Worm (Caenorhabditis elegans) whole organism, early embryonic: ENCODE measurements around the gene sma-10.

Experiments used
- B0310.2 ChIP-seq: sonication (generic microtip); optimal IDR thresholded peaks from 2 replicates; lab custom pipeline; 2016; ENCODE audit warnings: mild to moderate bottlenecking, missing genetic modification characterization, missing compliant biosample characterization
- F13C5.2 ChIP-seq: sonication (generic microtip); optimal IDR thresholded peaks from 2 replicates; lab custom pipeline; 2017; ENCODE audit warnings: mild to moderate bottlenecking, missing genetic modification characterization, inconsistent platforms, missing compliant biosample characterization
- aly-1 ChIP-seq: sonication (generic microtip); optimal IDR thresholded peaks from 2 replicates; lab custom pipeline; 2016; ENCODE audit warnings: missing genetic modification characterization, missing compliant biosample characterization
- ama-1 ChIP-seq: fragments of 150-350 bp; optimal IDR thresholded peaks from 2 replicates; lab custom pipeline; 2014
- ceh-13 ChIP-seq: fragments of 200-800 bp; sonication (Bioruptor generic); optimal IDR thresholded peaks from 2 replicates; lab custom pipeline; 2018; ENCODE audit warnings: mild to moderate bottlenecking, missing genetic modification characterization, missing compliant biosample characterization
- ceh-36 ChIP-seq: sonication (generic microtip); optimal IDR thresholded peaks from 2 replicates; lab custom pipeline; 2016; ENCODE audit warnings: missing genetic modification characterization, inconsistent platforms, missing compliant biosample characterization
- ets-7 ChIP-seq: sonication (generic microtip); optimal IDR thresholded peaks from 2 replicates; lab custom pipeline; 2016; ENCODE audit warnings: missing genotype, missing genetic modification characterization, missing compliant biosample characterization
- flt-1 ChIP-seq: fragments of 200-800 bp; sonication (Bioruptor generic); IDR thresholded peaks from 2 replicates; pipeline ENCODE4 v1.3.6; 2022; ENCODE audit warnings: missing genetic modification characterization, missing compliant biosample characterization
- hmbx-1 ChIP-seq: sonication (generic microtip); optimal IDR thresholded peaks from 2 replicates; lab custom pipeline; 2016; ENCODE audit warnings: mild to moderate bottlenecking, missing genetic modification characterization, missing compliant biosample characterization
- hmg-4 ChIP-seq: fragments of 200-800 bp; sonication (Bioruptor generic); optimal IDR thresholded peaks from 2 replicates; lab custom pipeline; 2018; ENCODE audit warnings: mild to moderate bottlenecking, missing genetic modification characterization, missing compliant biosample characterization
- hnd-1 ChIP-seq: sonication (generic microtip); optimal IDR thresholded peaks from 2 replicates; lab custom pipeline; 2016; ENCODE audit warnings: missing genetic modification characterization, missing compliant biosample characterization
- pes-1 ChIP-seq: fragments of 200-800 bp; sonication (Bioruptor generic); IDR thresholded peaks from 2 replicates; pipeline ENCODE4 v1.3.6; 2022; ENCODE audit warnings: missing genetic modification reagents, missing genetic modification characterization, missing compliant biosample characterization
- scrt-1 ChIP-seq: fragments of 200-800 bp; sonication (Bioruptor generic); IDR thresholded peaks from 2 replicates; pipeline ENCODE4 v1.3.6; 2022; ENCODE audit warnings: missing genetic modification characterization, missing compliant biosample characterization
- sea-1 ChIP-seq: fragments of 200-800 bp; sonication (Bioruptor generic); conservative IDR thresholded peaks from 2 replicates; pipeline ENCODE4 v1.3.6; 2022; ENCODE audit warnings: missing genetic modification characterization, missing compliant biosample characterization
- tbx-11 ChIP-seq: fragments of 200-800 bp; sonication (Bioruptor generic); IDR thresholded peaks from 2 replicates; pipeline ENCODE4 v1.3.6; 2022; ENCODE audit warnings: missing genetic modification characterization, missing compliant biosample characterization
- tbx-37 ChIP-seq: fragments of 200-800 bp; sonication (Bioruptor generic); conservative IDR thresholded peaks from 2 replicates; pipeline ENCODE4 v1.3.6; 2022; ENCODE audit warnings: missing genetic modification reagents, missing genetic modification characterization, missing compliant biosample characterization
- tra-4 ChIP-seq: sonication (generic microtip); optimal IDR thresholded peaks from 2 replicates; lab custom pipeline; 2017; ENCODE audit warnings: missing genetic modification characterization, missing compliant biosample characterization

sma-10 gene

ce11 chrIV:295734-296201, 21.5 kb downstream of the sma-10 start:
- no peak for TF ChIP-seq hmg-4
- no peak for TF ChIP-seq B0310.2
- no peak for TF ChIP-seq ama-1 (lab: Kevin White, UChicago)
- no peak for TF ChIP-seq tbx-37
- no peak for TF ChIP-seq flt-1 (GFP tag; lab: Robert Waterston, UW)
- no peak for TF ChIP-seq ceh-13 (GFP tag; lab: Kevin White, UChicago)
- TF ChIP-seq F13C5.2 (tag; lab: Kevin White, UChicago) = no peak
- TF ChIP-seq scrt-1 (GFP tag; lab: Robert Waterston, UW) = no peak
- no peak for TF ChIP-seq tra-4 (tag; lab: Kevin White, UChicago)
- no peak for TF ChIP-seq hnd-1 (tag; lab: Kevin White, UChicago)
- no peak for TF ChIP-seq ets-7 (tag; lab: Kevin White, UChicago)
- TF ChIP-seq sea-1 = no peak
- no peak for TF ChIP-seq pes-1 (GFP tag; lab: Robert Waterston, UW)
- TF ChIP-seq ceh-36 (tag; lab: Kevin White, UChicago) = no peak
- no peak for TF ChIP-seq hmbx-1 (tag; lab: Kevin White, UChicago)
- no peak for TF ChIP-seq aly-1
- TF ChIP-seq tbx-11 = no peak

- TF ChIP-seq ceh-36 (tag; lab: Kevin White, UChicago) (no peak), sea-1 (no peak)
These were observed 22.6 kb downstream of the sma-10 start for ce11 chrIV:296849-297248.

ce11 chrIV:298204-298603, 24.0 kb downstream of the sma-10 start, which contains the start of gene pnp-1:
Gene pnp-1, minus strand, starts transcription at chrIV:298304.
- TF ChIP-seq scrt-1 (GFP tag; lab: Robert Waterston, UW) (no peak), ceh-36 (tag; lab: Kevin White, UChicago) (no peak), flt-1 (GFP tag; lab: Robert Waterston, UW) (no peak), aly-1 (no peak), hnd-1 (tag; lab: Kevin White, UChicago) (no peak), ceh-13 (GFP tag; lab: Kevin White, UChicago) (no peak)

ce11 chrIV:299190-299589, 25.0 kb downstream of the sma-10 start:
- TF ChIP-seq pes-1 (GFP tag; lab: Robert Waterston, UW) (no peak), tbx-37 (no peak), scrt-1 (GFP tag; lab: Robert Waterston, UW) (no peak), sea-1 (no peak), ceh-36 (tag; lab: Kevin White, UChicago) (no peak), hmg-4 (no peak)

- TF ChIP-seq scrt-1 (GFP tag; lab: Robert Waterston, UW) (no peak), B0310.2 (no peak), tbx-11 (no peak), tra-4 (tag; lab: Kevin White, UChicago) (no peak), pes-1 (GFP tag; lab: Robert Waterston, UW) (no peak), F13C5.2 (tag; lab: Kevin White, UChicago) (no peak), sea-1 (no peak), ceh-36 (tag; lab: Kevin White, UChicago) (no peak), ceh-13 (GFP tag; lab: Kevin White, UChicago) (no peak), tbx-37 (no peak)
These were observed 26.1 kb downstream of the sma-10 start for ce11 chrIV:300307-300706.

ce11 chrIV:302743-303142, 28.5 kb downstream of the sma-10 start:
- no peak for TF ChIP-seq hnd-1 (tag; lab: Kevin White, UChicago)
- no peak for TF ChIP-seq tra-4 (tag; lab: Kevin White, UChicago)
- no peak for TF ChIP-seq F13C5.2 (tag; lab: Kevin White, UChicago)
- no peak for TF ChIP-seq hmbx-1 (tag; lab: Kevin White, UChicago)
- no peak for TF ChIP-seq ama-1 (lab: Kevin White, UChicago)
- TF ChIP-seq tbx-37 = no peak
- no peak for TF ChIP-seq ets-7 (tag; lab: Kevin White, UChicago)
- no peak for TF ChIP-seq sea-1
- TF ChIP-seq pes-1 (GFP tag; lab: Robert Waterston, UW) = no peak
- TF ChIP-seq B0310.2 = no peak
- no peak for TF ChIP-seq ceh-36 (tag; lab: Kevin White, UChicago)
- TF ChIP-seq scrt-1 (GFP tag; lab: Robert Waterston, UW) = no peak
- TF ChIP-seq tbx-11 = no peak
- TF ChIP-seq hmg-4 = no peak
- TF ChIP-seq flt-1 (GFP tag; lab: Robert Waterston, UW) = no peak
- TF ChIP-seq aly-1 = no peak
- TF ChIP-seq ceh-13 (GFP tag; lab: Kevin White, UChicago) = no peak

ce11 chrIV:303264-303663, 29.0 kb downstream of the sma-10 start:
- TF ChIP-seq ceh-13 (GFP tag; lab: Kevin White, UChicago) = no peak
- TF ChIP-seq pes-1 (GFP tag; lab: Robert Waterston, UW) = no peak
- no peak for TF ChIP-seq scrt-1 (GFP tag; lab: Robert Waterston, UW)
- no peak for TF ChIP-seq tbx-11
- no peak for TF ChIP-seq hnd-1 (tag; lab: Kevin White, UChicago)
- no peak for TF ChIP-seq ama-1 (lab: Kevin White, UChicago)
- no peak for TF ChIP-seq F13C5.2 (tag; lab: Kevin White, UChicago)
- TF ChIP-seq B0310.2 = no peak
- no peak for TF ChIP-seq sea-1
- TF ChIP-seq hmbx-1 (tag; lab: Kevin White, UChicago) = no peak
- TF ChIP-seq flt-1 (GFP tag; lab: Robert Waterston, UW) = no peak
- TF ChIP-seq tra-4 (tag; lab: Kevin White, UChicago) = no peak
- no peak for TF ChIP-seq ceh-36 (tag; lab: Kevin White, UChicago)
- TF ChIP-seq hmg-4 = no peak
- no peak for TF ChIP-seq ets-7 (tag; lab: Kevin White, UChicago)
- TF ChIP-seq tbx-37 = no peak
- no peak for TF ChIP-seq aly-1

- TF ChIP-seq tra-4 (tag; lab: Kevin White, UChicago) = no peak
- no peak for TF ChIP-seq ets-7 (tag; lab: Kevin White, UChicago)
- TF ChIP-seq flt-1 (GFP tag; lab: Robert Waterston, UW) = no peak
- no peak for TF ChIP-seq ceh-36 (tag; lab: Kevin White, UChicago)
- TF ChIP-seq tbx-37 = no peak
- no peak for TF ChIP-seq ama-1 (lab: Kevin White, UChicago)
- TF ChIP-seq hnd-1 (tag; lab: Kevin White, UChicago) = no peak
- TF ChIP-seq F13C5.2 (tag; lab: Kevin White, UChicago) = no peak
- TF ChIP-seq pes-1 (GFP tag; lab: Robert Waterston, UW) = no peak
- no peak for TF ChIP-seq sea-1
- no peak for TF ChIP-seq hmbx-1 (tag; lab: Kevin White, UChicago)
- TF ChIP-seq B0310.2 = no peak
These were observed 30.9 kb downstream of the sma-10 start for ce11 chrIV:305101-305500.
